Worm (Caenorhabditis elegans) whole organism, L1 larva: ENCODE results near the gene W07E11.1.

ENCODE experiments used
- C04F5.9 ChIP-seq: sonication (generic microtip); optimal IDR thresholded peaks from 2 replicates; lab custom pipeline; 2016; ENCODE audit warnings: missing genetic modification characterization, missing compliant biosample characterization
- C34B4.2 ChIP-seq: sonication (generic microtip); optimal IDR thresholded peaks from 2 replicates; lab custom pipeline; 2017; ENCODE audit warnings: mild to moderate bottlenecking, missing genetic modification characterization, missing compliant biosample characterization
- Y116A8C.19 ChIP-seq: sonication (generic microtip); optimal IDR thresholded peaks from 2 replicates; lab custom pipeline; 2016; ENCODE audit warnings: missing compliant biosample characterization, missing genetic modification characterization, borderline replicate concordance
- aha-1 ChIP-seq: fragments of 150-350 bp; optimal IDR thresholded peaks from 2 replicates; lab custom pipeline; 2014; ENCODE audit warnings: missing biosample characterization, missing genetic modification characterization
- alr-1 ChIP-seq: fragments of 200-800 bp; sonication (Bioruptor generic); optimal IDR thresholded peaks from 2 replicates; lab custom pipeline; 2018; ENCODE audit warnings: borderline replicate concordance, mild to moderate bottlenecking, missing genetic modification characterization, missing compliant biosample characterization
- aly-2 ChIP-seq: fragments of 150-350 bp; optimal IDR thresholded peaks from 2 replicates; lab custom pipeline; 2014; ENCODE audit warnings: missing biosample characterization, missing genetic modification characterization
- ama-1 ChIP-seq: fragments of 150-350 bp; optimal IDR thresholded peaks from 2 replicates; lab custom pipeline; 2014
- blmp-1 ChIP-seq: fragments of 150-350 bp; optimal IDR thresholded peaks from 2 replicates; lab custom pipeline; 2014; ENCODE audit warnings: missing biosample characterization, missing genetic modification characterization
- ceh-63 ChIP-seq: fragments of 200-800 bp; sonication (Bioruptor generic); optimal IDR thresholded peaks from 2 replicates; lab custom pipeline; 2018; ENCODE audit warnings: mild to moderate bottlenecking, missing genetic modification characterization, missing compliant biosample characterization
- ceh-88 ChIP-seq: fragments of 200-800 bp; sonication (Bioruptor generic); IDR thresholded peaks from 2 replicates; pipeline ENCODE4 v1.3.6; 2022; ENCODE audit warnings: missing genetic modification characterization, missing compliant biosample characterization
- efl-1 ChIP-seq, 4 experiments: fragments of 150-350 bp; optimal IDR thresholded peaks in 3 of 4; peaks in 1 of 4; 1 replicate in 1 of 4; 2 replicates in 3 of 4; lab custom pipeline; 2014; ENCODE audit warnings: missing biosample characterization in 2 of 4, missing genetic modification characterization in 2 of 4, missing genetic modification reagents in 2 of 4
- efl-3 ChIP-seq: fragments of 200-800 bp; sonication (Bioruptor generic); optimal IDR thresholded peaks from 2 replicates; lab custom pipeline; 2018; ENCODE audit warnings: mild to moderate bottlenecking, missing genetic modification characterization, missing compliant biosample characterization
- egl-27 ChIP-seq, 2 experiments: fragments of 150-350 bp in 1 of 2; sonication (generic microtip); optimal IDR thresholded peaks; 3 replicates each; lab custom pipeline; 2017 to 2018; ENCODE audit warnings: missing biosample characterization in 2 of 2, missing genetic modification characterization in 2 of 2, missing genetic modification reagents in 2 of 2
- elt-2 ChIP-seq: sonication (generic microtip); optimal IDR thresholded peaks from 2 replicates; lab custom pipeline; 2016; ENCODE audit warnings: missing genetic modification characterization, mild to moderate bottlenecking, inconsistent platforms, missing compliant biosample characterization, missing genetic modification reagents
- elt-3 ChIP-seq, 6 experiments: fragments of 150-350 bp in 1 of 6; sonication (generic microtip); optimal IDR thresholded peaks; 2 replicates each; lab custom pipeline; 2017 to 2018; ENCODE audit warnings: missing biosample characterization in 6 of 6, missing genetic modification characterization in 6 of 6, inconsistent platforms in 1 of 6
- fkh-4 ChIP-seq: sonication (generic microtip); optimal IDR thresholded peaks from 2 replicates; lab custom pipeline; 2016; ENCODE audit warnings: missing compliant biosample characterization, missing genetic modification characterization, borderline replicate concordance
- fkh-8 ChIP-seq: sonication (generic microtip); optimal IDR thresholded peaks from 2 replicates; lab custom pipeline; 2016; ENCODE audit warnings: mild to moderate bottlenecking, missing genetic modification characterization, missing compliant biosample characterization
- grh-1 ChIP-seq: fragments of 200-800 bp; sonication (Bioruptor generic); IDR thresholded peaks from 2 replicates; pipeline ENCODE4 v1.3.6; 2022; ENCODE audit warnings: missing genetic modification reagents, missing genetic modification characterization, missing compliant biosample characterization
- hlh-4 ChIP-seq: sonication (generic microtip); optimal IDR thresholded peaks from 2 replicates; lab custom pipeline; 2016; ENCODE audit warnings: mild to moderate bottlenecking, missing genetic modification characterization, missing compliant biosample characterization
- hpl-2 ChIP-seq: fragments of 150-350 bp; optimal IDR thresholded peaks from 2 replicates; lab custom pipeline; 2014; ENCODE audit warnings: missing biosample characterization, missing genetic modification reagents, missing genetic modification characterization
- isw-1 ChIP-seq: fragments of 200-800 bp; sonication (Bioruptor generic); IDR thresholded peaks from 2 replicates; pipeline ENCODE4 v1.3.6; 2022; ENCODE audit warnings: missing genetic modification characterization, missing compliant biosample characterization
- jun-1 ChIP-seq: fragments of 150-350 bp; optimal IDR thresholded peaks from 2 replicates; lab custom pipeline; 2014; ENCODE audit warnings: missing biosample characterization, missing genetic modification reagents, missing genetic modification characterization
- lin-14 ChIP-seq: fragments of 200-800 bp; sonication (Bioruptor generic); optimal IDR thresholded peaks from 2 replicates; lab custom pipeline; 2018; ENCODE audit warnings: mild to moderate bottlenecking, missing genetic modification characterization, moderate library complexity, missing compliant biosample characterization
- lin-15B ChIP-seq: fragments of 150-350 bp; sonication (generic microtip); optimal IDR thresholded peaks from 3 replicates; lab custom pipeline; 2014; ENCODE audit warnings: missing biosample characterization, missing genetic modification characterization
- lin-35 ChIP-seq, 2 experiments: fragments of 150-350 bp; optimal IDR thresholded peaks; 2 replicates each; lab custom pipeline; 2014; ENCODE audit warnings: missing biosample characterization in 2 of 2, missing genetic modification characterization in 2 of 2, missing genetic modification reagents in 2 of 2
- lin-39 ChIP-seq: fragments of 150-350 bp; optimal IDR thresholded peaks from 2 replicates; lab custom pipeline; 2014; ENCODE audit warnings: missing biosample characterization, missing genetic modification reagents, missing genetic modification characterization
- mef-2 ChIP-seq: fragments of 150-350 bp; optimal IDR thresholded peaks from 2 replicates; lab custom pipeline; 2014; ENCODE audit warnings: missing biosample characterization, missing genetic modification characterization
- nhr-11 ChIP-seq: fragments of 150-350 bp; optimal IDR thresholded peaks from 2 replicates; lab custom pipeline; 2014; ENCODE audit warnings: missing biosample characterization, missing genetic modification characterization
- nhr-20 ChIP-seq: sonication (generic microtip); optimal IDR thresholded peaks from 2 replicates; lab custom pipeline; 2016; ENCODE audit warnings: mild to moderate bottlenecking, missing genetic modification characterization, missing compliant biosample characterization
- nhr-237 ChIP-seq: fragments of 150-350 bp; optimal IDR thresholded peaks from 2 replicates; lab custom pipeline; 2014; ENCODE audit warnings: missing biosample characterization, missing genetic modification characterization
- nhr-28 ChIP-seq: fragments of 150-350 bp; optimal IDR thresholded peaks from 2 replicates; lab custom pipeline; 2014; ENCODE audit warnings: missing biosample characterization, missing genetic modification characterization
- nhr-47 ChIP-seq: sonication (generic microtip); optimal IDR thresholded peaks from 2 replicates; lab custom pipeline; 2016; ENCODE audit warnings: mild to moderate bottlenecking, missing genetic modification characterization, moderate library complexity, missing compliant biosample characterization
- nhr-71 ChIP-seq: sonication (generic microtip); optimal IDR thresholded peaks from 2 replicates; lab custom pipeline; 2016; ENCODE audit warnings: mild to moderate bottlenecking, missing genetic modification characterization, moderate library complexity, missing compliant biosample characterization
- nhr-76 ChIP-seq: sonication (generic microtip); optimal IDR thresholded peaks from 2 replicates; lab custom pipeline; 2017; ENCODE audit warnings: missing biosample characterization, missing genetic modification characterization
- nhr-90 ChIP-seq: sonication (generic microtip); optimal IDR thresholded peaks from 2 replicates; lab custom pipeline; 2016; ENCODE audit warnings: mild to moderate bottlenecking, missing genetic modification characterization, missing compliant biosample characterization; ENCODE audit not compliant: poor library complexity
- pax-3 ChIP-seq: fragments of 200-800 bp; sonication (Bioruptor generic); optimal IDR thresholded peaks from 2 replicates; lab custom pipeline; 2018; ENCODE audit warnings: mild to moderate bottlenecking, missing genetic modification characterization, moderate library complexity, missing compliant biosample characterization
- pqm-1 ChIP-seq: sonication (generic microtip); optimal IDR thresholded peaks from 3 replicates; lab custom pipeline; 2017; ENCODE audit warnings: missing biosample characterization, missing genetic modification characterization
- rnt-1 ChIP-seq: sonication (generic microtip); optimal IDR thresholded peaks from 2 replicates; lab custom pipeline; 2016; ENCODE audit warnings: mild to moderate bottlenecking, missing genetic modification characterization, moderate library complexity, missing compliant biosample characterization
- skn-1 ChIP-seq: fragments of 150-350 bp; optimal IDR thresholded peaks from 2 replicates; lab custom pipeline; 2014; ENCODE audit warnings: missing biosample characterization, missing genetic modification characterization
- snpc-4 ChIP-seq: fragments of 150-350 bp; optimal IDR thresholded peaks from 2 replicates; lab custom pipeline; 2014; ENCODE audit warnings: missing biosample characterization, missing genetic modification characterization
- snu-23 ChIP-seq: sonication (generic microtip); optimal IDR thresholded peaks from 2 replicates; lab custom pipeline; 2016; ENCODE audit warnings: missing genetic modification characterization, missing compliant biosample characterization
- sptf-1 ChIP-seq: fragments of 150-350 bp; optimal IDR thresholded peaks from 2 replicates; lab custom pipeline; 2014; ENCODE audit warnings: missing biosample characterization, missing genetic modification characterization
- sup-37 ChIP-seq: fragments of 200-800 bp; sonication (Bioruptor generic); optimal IDR thresholded peaks from 2 replicates; lab custom pipeline; 2018; ENCODE audit warnings: mild to moderate bottlenecking, missing genetic modification characterization, missing compliant biosample characterization
- unc-130 ChIP-seq: fragments of 150-350 bp; optimal IDR thresholded peaks from 2 replicates; lab custom pipeline; 2017; ENCODE audit warnings: missing biosample characterization, missing genetic modification characterization, inconsistent platforms
- unc-62 ChIP-seq: fragments of 150-350 bp; optimal IDR thresholded peaks from 2 replicates; lab custom pipeline; 2014; ENCODE audit warnings: missing biosample characterization, missing genetic modification reagents, missing genetic modification characterization
- unc-98 ChIP-seq: fragments of 200-800 bp; sonication (Bioruptor generic); IDR thresholded peaks from 2 replicates; pipeline ENCODE4 v1.3.6; 2022; ENCODE audit warnings: missing genetic modification characterization, missing compliant biosample characterization
- vab-15 ChIP-seq: sonication (generic microtip); optimal IDR thresholded peaks from 2 replicates; lab custom pipeline; 2017; ENCODE audit warnings: missing genotype, mild to moderate bottlenecking, missing genetic modification characterization, missing compliant biosample characterization
- xbp-1 ChIP-seq: sonication (generic microtip); optimal IDR thresholded peaks from 2 replicates; lab custom pipeline; 2016; ENCODE audit warnings: missing genetic modification characterization, missing compliant biosample characterization
- zip-4 ChIP-seq: fragments of 200-800 bp; sonication (Bioruptor generic); optimal IDR thresholded peaks from 2 replicates; lab custom pipeline; 2018; ENCODE audit warnings: mild to moderate bottlenecking, missing genetic modification characterization, moderate library complexity, missing compliant biosample characterization
- ztf-11 ChIP-seq, 2 experiments: sonication (generic microtip); optimal IDR thresholded peaks; 2 replicates each; lab custom pipeline; 2016 to 2017; ENCODE audit warnings: missing genetic modification characterization in 2 of 2, missing biosample characterization in 1 of 2, missing compliant biosample characterization in 1 of 2
- ztf-4 ChIP-seq: fragments of 150-350 bp; optimal IDR thresholded peaks from 2 replicates; lab custom pipeline; 2014; ENCODE audit warnings: missing biosample characterization, missing genetic modification characterization

W07E11.1 gene

ce11 chrX:10141963-10142431 lies 57.6 kb downstream of the W07E11.1 start, which contains the start of gene oac-14 (continued):
- TF ChIP-seq C04F5.9 (tag; lab: Kevin White, UChicago) = no peak
- TF ChIP-seq skn-1 = no peak
- no peak for TF ChIP-seq Y116A8C.19

ce11 chrX:10145011-10145410 lies 60.6 kb downstream of the W07E11.1 start:
- peak; percentile 60 for TF ChIP-seq xbp-1 (tag; lab: Kevin White, UChicago)
- TF ChIP-seq unc-130 (tag; lab: Kevin White, UChicago) = no peak
- TF ChIP-seq grh-1 = no peak
- TF ChIP-seq nhr-71 (tag; lab: Kevin White, UChicago) = peak; percentile 78
- TF ChIP-seq aha-1 = no peak
- TF ChIP-seq nhr-47 (tag; lab: Kevin White, UChicago) = peak; percentile 81
- peak; percentile 29 for TF ChIP-seq jun-1 (tag; lab: Kevin White, UChicago)
- no peak for TF ChIP-seq fkh-4
- peak; percentile 43 for TF ChIP-seq elt-2 (tag; lab: Kevin White, UChicago)
- peak; percentile 72 for TF ChIP-seq nhr-20 (tag; lab: Kevin White, UChicago)
- no peak for TF ChIP-seq hpl-2 (GFP tag; lab: Kevin White, UChicago)
- no peak for TF ChIP-seq ama-1 (lab: Kevin White, UChicago)
- TF ChIP-seq Y116A8C.19 = no peak
- peak; percentile 21; the same call in 1 of the 2 replicates for TF ChIP-seq ceh-88
- 0 out of 2 replicates have a peak, but pooled peaks have one; percentile 18 for TF ChIP-seq unc-98 (GFP tag; lab: Robert Waterston, UW)
- no peak for TF ChIP-seq C34B4.2 (tag; lab: Kevin White, UChicago)
- TF ChIP-seq rnt-1 (tag; lab: Kevin White, UChicago) = peak; percentile 51
- peak in 1 of 2 experiments; percentile 23 for TF ChIP-seq efl-1 (optimal IDR thresholded peaks at IDR 0.05; lab: Kevin White, UChicago)
- TF ChIP-seq efl-1 (GFP tag; optimal IDR thresholded peaks at IDR 0.05 in 1 of 2; lab: Kevin White, UChicago) = peak in 1 of 2 experiments; percentile 86
- TF ChIP-seq nhr-90 (tag; lab: Kevin White, UChicago) = peak; percentile 80
- TF ChIP-seq isw-1 = no peak
- TF ChIP-seq unc-62 (GFP tag; lab: Kevin White, UChicago) = no peak
- TF ChIP-seq egl-27 (tag; optimal IDR thresholded peaks at IDR 0.05; lab: Kevin White, UChicago) = no peak
- TF ChIP-seq ztf-4 (tag; lab: Kevin White, UChicago) = no peak
- no peak for TF ChIP-seq snpc-4 (tag; lab: Kevin White, UChicago)
- no peak for TF ChIP-seq pqm-1 (tag; lab: Kevin White, UChicago)
- TF ChIP-seq nhr-11 = no peak
- no peak for TF ChIP-seq mef-2 (tag; lab: Kevin White, UChicago)
- no peak for TF ChIP-seq sptf-1 (tag; lab: Kevin White, UChicago)
- TF ChIP-seq efl-3 (GFP tag; lab: Kevin White, UChicago) = peak; percentile 25
- peak; percentile 24 for TF ChIP-seq zip-4 (GFP tag; lab: Kevin White, UChicago)
- peak; percentile 1 for TF ChIP-seq pax-3 (tag; lab: Kevin White, UChicago)
- no peak for TF ChIP-seq lin-39 (tag; lab: Kevin White, UChicago)
- TF ChIP-seq lin-35 (GFP tag; optimal IDR thresholded peaks at IDR 0.05; lab: Kevin White, UChicago) = peak; percentile 14 to 62
- no peak for TF ChIP-seq elt-3 (tag; optimal IDR thresholded peaks at IDR 0.05; lab: Kevin White, UChicago)
- TF ChIP-seq alr-1 (tag; lab: Kevin White, UChicago) = no peak
- TF ChIP-seq blmp-1 (tag; lab: Kevin White, UChicago) = no peak
- no peak for TF ChIP-seq aly-2 (tag; lab: Kevin White, UChicago)
- no peak for TF ChIP-seq nhr-76 (tag; lab: Kevin White, UChicago)
- TF ChIP-seq lin-14 = peak; percentile 71
- no peak for TF ChIP-seq nhr-28 (tag; lab: Kevin White, UChicago)
- no peak for TF ChIP-seq lin-15B (tag; lab: Kevin White, UChicago)
- no peak for TF ChIP-seq fkh-8
- TF ChIP-seq hlh-4 (tag; lab: Kevin White, UChicago) = no peak
- TF ChIP-seq sup-37 (GFP tag; lab: Kevin White, UChicago) = peak; percentile 1
- TF ChIP-seq nhr-237 = no peak
- TF ChIP-seq vab-15 (tag; lab: Kevin White, UChicago) = no peak
- TF ChIP-seq ceh-63 (GFP tag; lab: Kevin White, UChicago) = no peak
- TF ChIP-seq ztf-11 (tag; optimal IDR thresholded peaks at IDR 0.05; lab: Kevin White, UChicago) = peak in 1 of 2 experiments; percentile 46
- peak; percentile 77 for TF ChIP-seq snu-23
